Fruit fly (Drosophila melanogaster): ENCODE results near the gene CG9377.

CG9377 gene

DNA sequence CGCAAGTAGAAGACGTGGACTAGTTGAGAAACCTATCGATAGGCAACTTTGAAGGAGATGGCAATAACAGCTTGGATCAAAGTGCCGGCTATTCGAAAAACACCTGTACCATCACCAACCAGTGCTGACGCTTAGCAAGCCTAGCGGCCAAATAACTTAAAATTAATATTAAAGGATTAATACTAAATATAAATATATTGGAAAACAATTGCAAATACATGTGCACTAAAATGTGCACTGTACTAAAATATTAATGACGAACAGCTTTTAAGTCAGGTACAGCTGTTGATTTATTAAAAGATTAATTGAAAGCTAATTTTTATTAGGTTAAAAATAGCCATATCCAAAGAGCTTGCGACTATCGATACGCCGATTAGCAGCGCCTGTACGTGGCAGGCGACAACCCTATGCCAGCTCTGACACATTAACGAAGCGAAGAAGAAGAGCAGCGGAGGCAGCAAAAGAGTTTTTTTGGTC, 17.2 kb upstream of the CG9377 start, which contains the start of the genes CG9302 and beta'COP (continued):
- TF ChIP-seq crol (GFP tag; IDR thresholded peaks at IDR 0.05) (no peak), Dref (GFP tag; IDR thresholded peaks at IDR 0.05) (peak; percentile 68), CG17802 (tag; optimal IDR thresholded peaks at IDR 0.05) (peak; percentile 16), CG1832 (GFP tag; optimal IDR thresholded peaks at IDR 0.05) (no peak), CG32767 (GFP tag; IDR thresholded peaks at IDR 0.05) (0 out of 2 replicates have a peak, but pooled peaks have one; percentile 39), CG11456 (GFP tag; IDR thresholded peaks at IDR 0.05) (peak; percentile 68; the same call in 1 of the 3 replicates), dpn (GFP tag; optimal IDR thresholded peaks at IDR 0.05) (peak; percentile 31 to 63), ac (GFP tag; optimal IDR thresholded peaks at IDR 0.05) (no peak), Hr51 (GFP tag; optimal IDR thresholded peaks at IDR 0.05) (peak in 1 of 2 experiments; percentile 38), pan (optimal IDR thresholded peaks at IDR 0.05) (peak in 1 of 2 experiments; percentile 72), pan (GFP tag; optimal IDR thresholded peaks at IDR 0.05 in 1 of 2, IDR thresholded peaks at IDR 0.05 in 1 of 2) (peak; percentile 47 to 72), CG8290 (GFP tag; optimal IDR thresholded peaks at IDR 0.05) (peak; percentile 47), CG8290 (tag; optimal IDR thresholded peaks at IDR 0.05) (peak in 1 of 2 experiments; percentile 15), fd96Cb (tag; optimal IDR thresholded peaks at IDR 0.05) (peak; percentile 51), MBD-R2 (GFP tag; IDR thresholded peaks at IDR 0.05) (peak; percentile 66), dati (GFP tag; IDR thresholded peaks at IDR 0.05) (no peak), Bgb (GFP tag; IDR thresholded peaks at IDR 0.05; ENCODE audit: partially characterized antibody) (peak; percentile 62), CG42726 (GFP tag; IDR thresholded peaks at IDR 0.05; ENCODE audit: partially characterized antibody) (no peak), CG18599 (GFP tag; optimal IDR thresholded peaks at IDR 0.05) (no peak), ems (GFP tag; optimal IDR thresholded peaks at IDR 0.05) (no peak), phol (tag; optimal IDR thresholded peaks at IDR 0.05) (peak; percentile 81), CG17359 (tag; optimal IDR thresholded peaks at IDR 0.05) (peak; percentile 62), CG6254 (GFP tag; optimal IDR thresholded peaks at IDR 0.05) (no peak), CG18619 (GFP tag; optimal IDR thresholded peaks at IDR 0.05) (peak; percentile 68), CG17568 (GFP tag; optimal IDR thresholded peaks at IDR 0.05) (no peak), CG3163 (GFP tag; optimal IDR thresholded peaks at IDR 0.05) (no peak), Sry-β (GFP tag; optimal IDR thresholded peaks at IDR 0.05) (peak; percentile 98), CG12155 (GFP tag; optimal IDR thresholded peaks at IDR 0.05) (peak; percentile 77), CG33557 (GFP tag; optimal IDR thresholded peaks at IDR 0.05) (peak; percentile 65), aop (GFP tag; IDR thresholded peaks at IDR 0.05) (no peak), CG10543 (GFP tag; optimal IDR thresholded peaks at IDR 0.05) (peak; percentile 84), Trl (optimal IDR thresholded peaks at IDR 0.05) (no peak), Trl (GFP tag; optimal IDR thresholded peaks at IDR 0.05) (peak; percentile 22), ssp (GFP tag; IDR thresholded peaks at IDR 0.05) (peak; percentile 54; the same call in 1 of the 2 replicates), CG12942 (GFP tag; optimal IDR thresholded peaks at IDR 0.05) (peak; percentile 52), MESR4 (GFP tag; optimal IDR thresholded peaks at IDR 0.05) (no peak), CG10267 (tag; optimal IDR thresholded peaks at IDR 0.05) (peak; percentile 70), NfI (GFP tag; optimal IDR thresholded peaks at IDR 0.05) (peak; percentile 69), Poxn (GFP tag; IDR thresholded peaks at IDR 0.05) (no peak), ERR (GFP tag; optimal IDR thresholded peaks at IDR 0.05) (no peak), cas (GFP tag; IDR thresholded peaks at IDR 0.05) (no peak), tio (GFP tag; optimal IDR thresholded peaks at IDR 0.05) (no peak), Drgx (GFP tag; IDR thresholded peaks at IDR 0.05) (no peak), NFAT (GFP tag; IDR thresholded peaks at IDR 0.05) (no peak), zf30C (GFP tag; optimal IDR thresholded peaks at IDR 0.05) (no peak), CTCF (GFP tag; optimal IDR thresholded peaks at IDR 0.05) (no peak), HHEX (GFP tag; optimal IDR thresholded peaks at IDR 0.05) (peak; percentile 54), slou (GFP tag; optimal IDR thresholded peaks at IDR 0.05) (peak; percentile 81), CG10431 (GFP tag; optimal IDR thresholded peaks at IDR 0.05) (peak; percentile 17), sna (GFP tag; IDR thresholded peaks at IDR 0.05; ENCODE audit: partially characterized antibody) (no peak; the same call in 1 of the 2 replicates), CG17361 (GFP tag; IDR thresholded peaks at IDR 0.05) (peak; percentile 90)

Data from whole organism, embryonic.